Fruit fly (Drosophila melanogaster) whole organism, embryonic: Measurements from ENCODE around the gene CG31098.

Experiments
- Atf3 ChIP-seq: fragments of 200-800 bp; sonication (Bioruptor generic); optimal IDR thresholded peaks from 3 replicates; lab custom pipeline; 2016; ENCODE audit warnings: missing biosample characterization, missing genetic modification characterization
- CG15269 ChIP-seq: fragments of 200-800 bp; sonication (Bioruptor generic); optimal IDR thresholded peaks from 2 replicates; lab custom pipeline; 2018; ENCODE audit warnings: missing biosample characterization, mild to moderate bottlenecking, missing genetic modification characterization, moderate library complexity
- CoRest ChIP-seq: fragments of 200-800 bp; sonication (Bioruptor generic); optimal IDR thresholded peaks from 3 replicates; lab custom pipeline; 2018; ENCODE audit warnings: missing biosample characterization, mild to moderate bottlenecking, missing genetic modification characterization, moderate library complexity
- CrebB ChIP-seq: fragments of 200-800 bp; sonication (Bioruptor generic); optimal IDR thresholded peaks from 3 replicates; lab custom pipeline; 2018; ENCODE audit warnings: missing biosample characterization, mild to moderate bottlenecking, missing genetic modification characterization
- eyg ChIP-seq: fragments of 200-800 bp; sonication (Bioruptor generic); optimal IDR thresholded peaks from 3 replicates; lab custom pipeline; 2016; ENCODE audit warnings: missing biosample characterization, missing genetic modification characterization

DNA sequence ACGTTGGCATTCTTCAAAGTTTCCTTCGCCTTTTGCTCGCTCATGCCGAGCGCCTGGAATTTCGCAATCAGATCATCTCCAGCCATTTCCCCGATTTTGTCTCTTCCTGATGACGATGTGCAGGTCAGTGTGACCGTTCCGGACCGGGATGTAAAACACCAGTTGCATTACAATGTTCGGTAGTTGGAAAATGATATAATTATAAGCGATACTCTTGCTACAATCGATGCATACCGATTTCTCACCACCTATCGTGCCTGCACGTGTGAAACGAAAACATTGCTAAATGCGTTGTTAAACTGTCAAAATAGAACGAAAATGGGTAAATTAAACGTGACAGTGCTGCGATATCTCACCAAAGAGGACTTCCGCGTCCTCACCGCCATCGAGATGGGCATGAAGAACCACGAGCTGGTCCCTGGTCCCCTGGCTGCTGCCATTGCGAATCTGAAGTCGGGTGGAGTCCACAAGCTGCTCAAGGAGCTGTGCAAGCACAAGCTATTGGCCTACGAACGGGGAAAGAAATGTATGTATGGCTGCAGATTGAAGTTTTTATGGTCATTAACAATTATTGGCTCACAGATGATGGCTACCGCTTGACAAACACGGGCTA is 27.1 kb downstream of the CG31098 start, which contains the start of the genes GlnRS and RIOK2:
- TF ChIP-seq CG15269 (tag; lab: Kevin White, UChicago) (no peak), Atf3 (GFP tag; lab: Kevin White, UChicago) (peak; percentile 5), CoRest (tag; lab: Kevin White, UChicago) (no peak), eyg (no peak), CrebB (tag; lab: Kevin White, UChicago) (peak; percentile 11)
